Worm (Caenorhabditis elegans) whole organism, mixed stage, embryonic: ENCODE results near the gene lin-24.

Source experiments
- M03D4.4 ChIP-seq: sonication (generic microtip); optimal IDR thresholded peaks from 2 replicates; lab custom pipeline; 2017; ENCODE audit warnings: mild to moderate bottlenecking, missing genetic modification characterization, missing compliant biosample characterization
- bed-3 ChIP-seq: fragments of 200-800 bp; sonication (Bioruptor generic); optimal IDR thresholded peaks from 3 replicates; lab custom pipeline; 2018; ENCODE audit warnings: mild to moderate bottlenecking, missing genetic modification characterization, moderate library complexity, missing compliant biosample characterization
- ceh-39 ChIP-seq: fragments of 150-350 bp; optimal IDR thresholded peaks from 2 replicates; lab custom pipeline; 2014; ENCODE audit warnings: missing biosample characterization, missing genetic modification characterization
- ceh-83 ChIP-seq: fragments of 200-800 bp; sonication (Bioruptor generic); optimal IDR thresholded peaks from 2 replicates; lab custom pipeline; 2018; ENCODE audit warnings: mild to moderate bottlenecking, missing genetic modification characterization, missing compliant biosample characterization
- ces-1 ChIP-seq: fragments of 150-350 bp; optimal IDR thresholded peaks from 2 replicates; lab custom pipeline; 2014; ENCODE audit warnings: missing biosample characterization, missing genetic modification reagents, missing genetic modification characterization
- cnd-1 ChIP-seq: fragments of 200-800 bp; sonication (Bioruptor generic); optimal IDR thresholded peaks from 2 replicates; lab custom pipeline; 2018; ENCODE audit warnings: mild to moderate bottlenecking, missing genetic modification characterization, missing compliant biosample characterization
- drap-1 ChIP-seq: fragments of 200-800 bp; sonication (Bioruptor generic); optimal IDR thresholded peaks from 3 replicates; lab custom pipeline; 2018; ENCODE audit warnings: mild to moderate bottlenecking, missing genetic modification characterization, missing compliant biosample characterization
- elt-1 ChIP-seq: sonication (generic microtip); optimal IDR thresholded peaks from 2 replicates; lab custom pipeline; 2017; ENCODE audit warnings: missing genetic modification characterization, mild to moderate bottlenecking, missing compliant biosample characterization, antibody characterized with exemption, moderate library complexity, borderline replicate concordance; ENCODE audit not compliant: insufficient read depth
- flh-1 ChIP-seq: fragments of 200-800 bp; sonication (Bioruptor generic); optimal IDR thresholded peaks from 2 replicates; lab custom pipeline; 2018; ENCODE audit warnings: mild to moderate bottlenecking, missing genetic modification characterization, moderate library complexity, missing compliant biosample characterization
- ham-2 ChIP-seq: fragments of 200-800 bp; sonication (Bioruptor generic); optimal IDR thresholded peaks from 2 replicates; lab custom pipeline; 2018; ENCODE audit warnings: mild to moderate bottlenecking, missing genetic modification characterization, missing compliant biosample characterization
- hlh-1 ChIP-seq: fragments of 150-350 bp; optimal IDR thresholded peaks from 2 replicates; lab custom pipeline; 2014; ENCODE audit warnings: missing biosample characterization, missing genetic modification reagents, missing genetic modification characterization
- lin-13 ChIP-seq: fragments of 150-350 bp; optimal IDR thresholded peaks from 2 replicates; lab custom pipeline; 2014; ENCODE audit warnings: missing biosample characterization, missing genetic modification characterization
- lin-32 ChIP-seq: fragments of 200-800 bp; sonication (Bioruptor generic); optimal IDR thresholded peaks from 2 replicates; lab custom pipeline; 2018; ENCODE audit warnings: mild to moderate bottlenecking, missing genetic modification characterization, missing compliant biosample characterization
- lsy-2 ChIP-seq: fragments of 150-350 bp; optimal IDR thresholded peaks from 2 replicates; lab custom pipeline; 2014; ENCODE audit warnings: missing biosample characterization, missing genetic modification characterization
- mab-5 ChIP-seq: fragments of 150-350 bp; optimal IDR thresholded peaks from 2 replicates; lab custom pipeline; 2014; ENCODE audit warnings: missing biosample characterization, missing genetic modification characterization
- mep-1 ChIP-seq: fragments of 150-350 bp; optimal IDR thresholded peaks from 2 replicates; lab custom pipeline; 2017; ENCODE audit warnings: missing biosample characterization, missing genetic modification reagents, missing genetic modification characterization, inconsistent platforms
- mls-2 ChIP-seq: sonication (generic microtip); optimal IDR thresholded peaks from 2 replicates; lab custom pipeline; 2016; ENCODE audit warnings: mild to moderate bottlenecking, missing genetic modification characterization, moderate library complexity, missing compliant biosample characterization
- nhr-12 ChIP-seq: fragments of 150-350 bp; optimal IDR thresholded peaks from 2 replicates; lab custom pipeline; 2014; ENCODE audit warnings: missing biosample characterization, missing genetic modification characterization
- nhr-2 ChIP-seq: fragments of 150-350 bp; optimal IDR thresholded peaks from 2 replicates; lab custom pipeline; 2014; ENCODE audit warnings: missing biosample characterization, missing genetic modification characterization
- nhr-237 ChIP-seq: fragments of 150-350 bp; optimal IDR thresholded peaks from 2 replicates; lab custom pipeline; 2014; ENCODE audit warnings: missing biosample characterization, missing genetic modification characterization
- nhr-28 ChIP-seq: fragments of 150-350 bp; optimal IDR thresholded peaks from 2 replicates; lab custom pipeline; 2014; ENCODE audit warnings: missing biosample characterization, missing genetic modification characterization
- nhr-76 ChIP-seq: sonication (generic microtip); optimal IDR thresholded peaks from 2 replicates; lab custom pipeline; 2017; ENCODE audit warnings: missing biosample characterization, missing genetic modification characterization
- sem-2 ChIP-seq: fragments of 200-800 bp; sonication (Bioruptor generic); optimal IDR thresholded peaks from 2 replicates; lab custom pipeline; 2018; ENCODE audit warnings: mild to moderate bottlenecking, missing genetic modification characterization, missing compliant biosample characterization
- snpc-4 ChIP-seq: fragments of 150-350 bp; optimal IDR thresholded peaks from 2 replicates; lab custom pipeline; 2014; ENCODE audit warnings: missing biosample characterization, missing genetic modification characterization
- sptf-1 ChIP-seq: sonication (generic microtip); optimal IDR thresholded peaks from 2 replicates; lab custom pipeline; 2017; ENCODE audit warnings: mild to moderate bottlenecking, missing genetic modification characterization, moderate library complexity, missing compliant biosample characterization
- tbx-8 ChIP-seq: fragments of 200-800 bp; sonication (Bioruptor generic); optimal IDR thresholded peaks from 2 replicates; lab custom pipeline; 2018; ENCODE audit warnings: mild to moderate bottlenecking, missing genetic modification characterization, moderate library complexity, missing compliant biosample characterization
- unc-39 ChIP-seq: fragments of 150-350 bp; optimal IDR thresholded peaks from 2 replicates; lab custom pipeline; 2014; ENCODE audit warnings: missing biosample characterization, missing genetic modification characterization
- unc-62 ChIP-seq: fragments of 150-350 bp; optimal IDR thresholded peaks from 2 replicates; lab custom pipeline; 2014; ENCODE audit warnings: missing biosample characterization, missing genetic modification reagents, missing genetic modification characterization
- ztf-11 ChIP-seq: fragments of 150-350 bp; optimal IDR thresholded peaks from 2 replicates; lab custom pipeline; 2014; ENCODE audit warnings: missing biosample characterization, missing genetic modification characterization

lin-24 gene

ce11 chrIV:12156642-12157233, 27.4 kb downstream of the lin-24 start, which contains the start of gene eri-12:
Gene eri-12, plus strand, starts transcription at chrIV:12156838.
- no peak for TF ChIP-seq elt-1 (tag; lab: Kevin White, UChicago)
- TF ChIP-seq sptf-1 (tag; lab: Kevin White, UChicago) = no peak
- TF ChIP-seq unc-62 (GFP tag; lab: Kevin White, UChicago) = peak; percentile 73
- no peak for TF ChIP-seq ham-2 (GFP tag; lab: Kevin White, UChicago)
- TF ChIP-seq, all 35 proteins: peak for 1

- no peak for TF ChIP-seq bed-3 (GFP tag; lab: Kevin White, UChicago)
- no peak for TF ChIP-seq M03D4.4 (tag; lab: Kevin White, UChicago)
- peak; percentile 78 for TF ChIP-seq ham-2 (GFP tag; lab: Kevin White, UChicago)
- TF ChIP-seq drap-1 (GFP tag; lab: Kevin White, UChicago) = no peak
- TF ChIP-seq sem-2 = no peak
- no peak for TF ChIP-seq lsy-2 (tag; lab: Kevin White, UChicago)
- peak; percentile 61 for TF ChIP-seq lin-32
- TF ChIP-seq nhr-2 (tag; lab: Kevin White, UChicago) = peak; percentile 59
- no peak for TF ChIP-seq flh-1 (GFP tag; lab: Kevin White, UChicago)
- peak; percentile 70 for TF ChIP-seq cnd-1 (tag; lab: Kevin White, UChicago)
- no peak for TF ChIP-seq unc-39 (tag; lab: Kevin White, UChicago)
- no peak for TF ChIP-seq mep-1 (tag; lab: Kevin White, UChicago)
- TF ChIP-seq ceh-39 (tag; lab: Kevin White, UChicago) = peak; percentile 35
- TF ChIP-seq, all 35 proteins: peak for 5
Observed at ce11 chrIV:12157915-12158314, 28.6 kb downstream of the lin-24 start.

- TF ChIP-seq drap-1 (GFP tag; lab: Kevin White, UChicago) = no peak
- TF ChIP-seq ceh-83 = no peak
- no peak for TF ChIP-seq nhr-76 (tag; lab: Kevin White, UChicago)
- no peak for TF ChIP-seq nhr-237
- no peak for TF ChIP-seq ceh-39 (tag; lab: Kevin White, UChicago)
- TF ChIP-seq tbx-8 (GFP tag; lab: Kevin White, UChicago) = no peak
- no peak for TF ChIP-seq snpc-4
- no peak for TF ChIP-seq ham-2 (GFP tag; lab: Kevin White, UChicago)
- TF ChIP-seq mls-2 (tag; lab: Kevin White, UChicago) = no peak
- TF ChIP-seq M03D4.4 (tag; lab: Kevin White, UChicago) = no peak
- no peak for TF ChIP-seq bed-3 (GFP tag; lab: Kevin White, UChicago)
- TF ChIP-seq lin-32 = no peak
- no peak for TF ChIP-seq nhr-28 (tag; lab: Kevin White, UChicago)
- TF ChIP-seq mep-1 (tag; lab: Kevin White, UChicago) = no peak
- no peak for TF ChIP-seq hlh-1 (tag; lab: Kevin White, UChicago)
- TF ChIP-seq nhr-12 (tag; lab: Kevin White, UChicago) = no peak
Observed at ce11 chrIV:12160421-12160820, 31.1 kb downstream of the lin-24 start.

ce11 chrIV:12162732-12163131, 33.4 kb downstream of the lin-24 start:
- TF ChIP-seq flh-1 (GFP tag; lab: Kevin White, UChicago) = no peak
- no peak for TF ChIP-seq lin-13 (tag; lab: Kevin White, UChicago)
- no peak for TF ChIP-seq nhr-2 (tag; lab: Kevin White, UChicago)
- no peak for TF ChIP-seq nhr-76 (tag; lab: Kevin White, UChicago)
- TF ChIP-seq unc-62 (GFP tag; lab: Kevin White, UChicago) = no peak
- no peak for TF ChIP-seq sem-2
- no peak for TF ChIP-seq bed-3 (GFP tag; lab: Kevin White, UChicago)
- no peak for TF ChIP-seq ceh-39 (tag; lab: Kevin White, UChicago)
- TF ChIP-seq ztf-11 (tag; lab: Kevin White, UChicago) = no peak
- no peak for TF ChIP-seq drap-1 (GFP tag; lab: Kevin White, UChicago)
- TF ChIP-seq ces-1 (GFP tag; lab: Kevin White, UChicago) = no peak
- no peak for TF ChIP-seq mep-1 (tag; lab: Kevin White, UChicago)
- TF ChIP-seq, all 35 proteins: peak for 0

ce11 chrIV:12165432-12166078, 36.3 kb downstream of the lin-24 start:
- no peak for TF ChIP-seq lin-13 (tag; lab: Kevin White, UChicago)
- no peak for TF ChIP-seq tbx-8 (GFP tag; lab: Kevin White, UChicago)
- no peak for TF ChIP-seq lsy-2 (tag; lab: Kevin White, UChicago)
- TF ChIP-seq unc-62 (GFP tag; lab: Kevin White, UChicago) = no peak
- no peak for TF ChIP-seq ceh-39 (tag; lab: Kevin White, UChicago)
- no peak for TF ChIP-seq unc-39 (tag; lab: Kevin White, UChicago)
- TF ChIP-seq nhr-237 = no peak
- no peak for TF ChIP-seq hlh-1 (tag; lab: Kevin White, UChicago)
- no peak for TF ChIP-seq mab-5 (tag; lab: Kevin White, UChicago)
- TF ChIP-seq cnd-1 (tag; lab: Kevin White, UChicago) = no peak
- TF ChIP-seq ham-2 (GFP tag; lab: Kevin White, UChicago) = no peak
